Worm (Caenorhabditis elegans) whole organism, L4 larva: ENCODE measurements around the gene F13D2.1.

Source experiments
- F26F4.8 ChIP-seq: fragments of 200-800 bp; sonication (Bioruptor generic); conservative IDR thresholded peaks from 2 replicates; pipeline ENCODE4 v1.3.6; 2022; ENCODE audit warnings: missing genetic modification characterization, missing compliant biosample characterization
- ama-1 ChIP-seq: fragments of 150-350 bp; optimal IDR thresholded peaks from 2 replicates; lab custom pipeline; 2014; ENCODE audit warnings: inconsistent platforms, mixed read lengths
- attf-4 ChIP-seq: sonication (generic microtip); optimal IDR thresholded peaks from 3 replicates; lab custom pipeline; 2017; ENCODE audit warnings: missing biosample characterization, missing genetic modification characterization
- ceh-32 ChIP-seq: sonication (generic microtip); optimal IDR thresholded peaks from 2 replicates; lab custom pipeline; 2016; ENCODE audit warnings: mild to moderate bottlenecking, missing genetic modification characterization, missing compliant biosample characterization; ENCODE audit not compliant: poor library complexity
- daf-19 ChIP-seq: fragments of 200-800 bp; sonication (Bioruptor generic); conservative IDR thresholded peaks from 2 replicates; pipeline ENCODE4 v1.3.6; 2022; ENCODE audit warnings: missing genetic modification characterization, missing compliant biosample characterization
- fos-1 ChIP-seq: fragments of 150-350 bp; optimal IDR thresholded peaks from 2 replicates; lab custom pipeline; 2014; ENCODE audit warnings: missing biosample characterization, missing genetic modification characterization
- nhr-237 ChIP-seq: sonication (generic microtip); optimal IDR thresholded peaks from 2 replicates; lab custom pipeline; 2017; ENCODE audit warnings: missing biosample characterization, missing genetic modification characterization
- nhr-77 ChIP-seq: fragments of 150-350 bp; optimal IDR thresholded peaks from 2 replicates; lab custom pipeline; 2014; ENCODE audit warnings: missing biosample characterization, missing genetic modification characterization
- unc-130 ChIP-seq: sonication (generic microtip); optimal IDR thresholded peaks from 2 replicates; lab custom pipeline; 2016; ENCODE audit warnings: missing genetic modification reagents, missing genetic modification characterization, missing compliant biosample characterization

DNA sequence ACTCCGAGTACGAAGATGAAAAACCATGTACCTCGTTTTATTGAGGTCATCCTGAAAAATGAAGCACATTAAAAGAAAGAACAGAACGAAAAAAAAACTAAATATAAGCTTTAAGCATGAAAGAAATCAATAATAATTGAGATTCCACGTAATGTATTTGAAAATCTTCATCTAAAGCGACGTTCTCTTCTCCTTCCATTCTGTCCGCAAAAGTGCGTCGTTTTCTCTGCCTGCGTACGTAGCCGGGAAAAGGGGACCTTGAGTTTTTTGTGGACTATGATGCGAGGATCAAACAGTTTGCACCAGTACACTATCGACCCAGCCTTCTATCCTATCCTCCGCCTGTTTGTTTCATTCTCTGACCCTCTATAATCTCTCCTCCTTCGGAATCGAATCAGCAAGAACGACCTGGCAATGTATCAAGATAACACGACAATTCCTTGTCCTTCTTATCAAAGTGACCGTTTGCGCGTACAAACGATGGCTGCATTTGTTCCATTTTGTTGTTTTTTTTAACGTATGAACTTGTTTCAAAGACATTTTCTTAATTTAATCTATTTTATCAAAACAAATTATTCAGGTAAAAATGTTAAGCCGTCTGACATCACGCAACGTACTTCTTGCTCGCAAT is 26.1 kb upstream of the F13D2.1 start, which contains the start of the genes C34F6.7 and idh-2:
- TF ChIP-seq nhr-77 (no peak), F26F4.8 (GFP tag; lab: Robert Waterston, UW) (no peak), nhr-237 (no peak), ceh-32 (tag; lab: Kevin White, UChicago) (no peak), attf-4 (tag; lab: Kevin White, UChicago) (no peak), daf-19 (GFP tag; lab: Robert Waterston, UW) (no peak), ama-1 (lab: Kevin White, UChicago) (no peak), fos-1 (tag; lab: Kevin White, UChicago) (no peak), unc-130 (GFP tag; lab: Kevin White, UChicago) (no peak)
